Worm (Caenorhabditis elegans) whole organism, midembryonic: ENCODE data around the gene scly-1.

Source experiments
- T22C8.4 ChIP-seq: fragments of 200-800 bp; sonication (Bioruptor generic); IDR thresholded peaks from 2 replicates; pipeline ENCODE4 v1.3.6; 2022; ENCODE audit warnings: missing genetic modification characterization, missing compliant biosample characterization
- cog-1 ChIP-seq: sonication (generic microtip); optimal IDR thresholded peaks from 2 replicates; lab custom pipeline; 2016; ENCODE audit warnings: missing genetic modification characterization, missing compliant biosample characterization
- flt-1 ChIP-seq: fragments of 200-800 bp; sonication (Bioruptor generic); IDR thresholded peaks from 2 replicates; pipeline ENCODE4 v1.3.6; 2022; ENCODE audit warnings: missing genetic modification characterization, missing compliant biosample characterization
- klf-2 ChIP-seq: fragments of 200-800 bp; sonication (Bioruptor generic); conservative IDR thresholded peaks from 2 replicates; pipeline ENCODE4 v1.3.6; 2022; ENCODE audit warnings: missing genetic modification reagents, missing genetic modification characterization, missing compliant biosample characterization
- med-1 ChIP-seq: sonication (generic microtip); optimal IDR thresholded peaks from 2 replicates; lab custom pipeline; 2017; ENCODE audit warnings: missing genetic modification characterization, mild to moderate bottlenecking, missing compliant biosample characterization, antibody characterized with exemption, missing genetic modification reagents; ENCODE audit not compliant: insufficient read depth
- ref-1 ChIP-seq: fragments of 200-800 bp; sonication (Bioruptor generic); conservative IDR thresholded peaks from 2 replicates; pipeline ENCODE4 v1.3.6; 2022; ENCODE audit warnings: missing genetic modification reagents, missing genetic modification characterization, missing compliant biosample characterization
- tab-1 ChIP-seq: fragments of 200-800 bp; sonication (Bioruptor generic); IDR thresholded peaks from 2 replicates; pipeline ENCODE4 v1.3.6; 2022; ENCODE audit warnings: missing genetic modification characterization, missing compliant biosample characterization
- ztf-23 ChIP-seq: fragments of 200-800 bp; sonication (Bioruptor generic); IDR thresholded peaks from 2 replicates; pipeline ENCODE4 v1.3.6; 2022; ENCODE audit warnings: missing genetic modification reagents, missing genetic modification characterization, missing compliant biosample characterization
- ztf-29 ChIP-seq: fragments of 200-800 bp; sonication (Bioruptor generic); IDR thresholded peaks from 2 replicates; pipeline ENCODE4 v1.3.6; 2022; ENCODE audit warnings: missing genetic modification reagents, missing genetic modification characterization, missing compliant biosample characterization

Gene scly-1

ce11 chrII:6252707-6253106, 28.2 kb downstream of the scly-1 start:
- TF ChIP-seq ztf-29 = no peak
- no peak for TF ChIP-seq T22C8.4 (GFP tag; lab: Robert Waterston, UW)
- no peak for TF ChIP-seq klf-2
- TF ChIP-seq ztf-23 (GFP tag; lab: Robert Waterston, UW) = no peak
- TF ChIP-seq tab-1 (GFP tag; lab: Robert Waterston, UW) = no peak
- TF ChIP-seq med-1 = no peak
- TF ChIP-seq cog-1 (tag; lab: Kevin White, UChicago) = no peak
- no peak for TF ChIP-seq flt-1 (GFP tag; lab: Robert Waterston, UW)
- no peak for TF ChIP-seq ref-1 (GFP tag; lab: Robert Waterston, UW)

- TF ChIP-seq flt-1 (GFP tag; lab: Robert Waterston, UW) (0 out of 2 replicates have a peak, but pooled peaks have one; percentile 51), klf-2 (no peak)
Measured at ce11 chrII:6250782-6251461, 30.0 kb downstream of the scly-1 start, which contains the start of gene phb-2. phb-2 (plus strand) TSS chrII:6251411.

- TF ChIP-seq T22C8.4 (GFP tag; lab: Robert Waterston, UW) (no peak; the same call in 1 of the 2 replicates), ref-1 (GFP tag; lab: Robert Waterston, UW) (peak; percentile 83), tab-1 (GFP tag; lab: Robert Waterston, UW) (peak; percentile 91), ztf-23 (GFP tag; lab: Robert Waterston, UW) (peak; percentile 90), cog-1 (tag; lab: Kevin White, UChicago) (peak; percentile 43), med-1 (peak; percentile 20), klf-2 (peak; percentile 71), ztf-29 (peak; percentile 66), flt-1 (GFP tag; lab: Robert Waterston, UW) (peak; percentile 92)
Measured at ce11 chrII:6248503-6248902, 32.4 kb downstream of the scly-1 start.

- TF ChIP-seq ref-1 (GFP tag; lab: Robert Waterston, UW) = no peak
- TF ChIP-seq T22C8.4 (GFP tag; lab: Robert Waterston, UW) = no peak
- TF ChIP-seq cog-1 (tag; lab: Kevin White, UChicago) = no peak
- TF ChIP-seq ztf-23 (GFP tag; lab: Robert Waterston, UW) = no peak
- no peak for TF ChIP-seq klf-2
- TF ChIP-seq tab-1 (GFP tag; lab: Robert Waterston, UW) = no peak
- no peak for TF ChIP-seq flt-1 (GFP tag; lab: Robert Waterston, UW)
- TF ChIP-seq ztf-29 = no peak
- TF ChIP-seq med-1 = no peak
Measured at ce11 chrII:6248029-6248428, 32.9 kb downstream of the scly-1 start.

ce11 chrII:6247011-6247410, 33.9 kb downstream of the scly-1 start, which contains the start of gene T24H7.2:
T24H7.2 (plus strand) TSS chrII:6247311.
- TF ChIP-seq cog-1 (tag; lab: Kevin White, UChicago) (no peak), med-1 (no peak), T22C8.4 (GFP tag; lab: Robert Waterston, UW) (no peak), klf-2 (no peak), ref-1 (GFP tag; lab: Robert Waterston, UW) (no peak), ztf-29 (no peak), tab-1 (GFP tag; lab: Robert Waterston, UW) (no peak), ztf-23 (GFP tag; lab: Robert Waterston, UW) (no peak), flt-1 (GFP tag; lab: Robert Waterston, UW) (no peak)

- no peak for TF ChIP-seq klf-2
- no peak for TF ChIP-seq ztf-29
- TF ChIP-seq cog-1 (tag; lab: Kevin White, UChicago) = no peak
- TF ChIP-seq flt-1 (GFP tag; lab: Robert Waterston, UW) = no peak
- no peak for TF ChIP-seq T22C8.4 (GFP tag; lab: Robert Waterston, UW)
Measured at ce11 chrII:6246054-6246453, 34.8 kb downstream of the scly-1 start, which contains the start of gene lelo-1. lelo-1 (plus strand) TSS chrII:6246354.

ce11 chrII:6245199-6245702, 35.7 kb downstream of the scly-1 start, which contains the start of gene blos-4:
blos-4 (plus strand) TSS chrII:6245249.
- TF ChIP-seq ztf-29 (no peak), ref-1 (GFP tag; lab: Robert Waterston, UW) (no peak), tab-1 (GFP tag; lab: Robert Waterston, UW) (no peak), T22C8.4 (GFP tag; lab: Robert Waterston, UW) (no peak), med-1 (no peak)

ce11 chrII:6244171-6244570, 36.7 kb downstream of the scly-1 start, which contains the start of gene tat-4:
tat-4 (minus strand) TSS chrII:6244287.
- no peak for TF ChIP-seq tab-1 (GFP tag; lab: Robert Waterston, UW)
- TF ChIP-seq cog-1 (tag; lab: Kevin White, UChicago) = no peak
- TF ChIP-seq flt-1 (GFP tag; lab: Robert Waterston, UW) = no peak
- no peak for TF ChIP-seq T22C8.4 (GFP tag; lab: Robert Waterston, UW)
- no peak for TF ChIP-seq med-1
- TF ChIP-seq ref-1 (GFP tag; lab: Robert Waterston, UW) = no peak
- TF ChIP-seq klf-2 = no peak
- no peak for TF ChIP-seq ztf-23 (GFP tag; lab: Robert Waterston, UW)
- no peak for TF ChIP-seq ztf-29

ce11 chrII:6241758-6242157, 39.1 kb downstream of the scly-1 start, which contains the start of gene T24H7.8:
T24H7.8 (plus strand) TSS chrII:6242058.
- no peak for TF ChIP-seq flt-1 (GFP tag; lab: Robert Waterston, UW)
- TF ChIP-seq ztf-29 = no peak
- TF ChIP-seq T22C8.4 (GFP tag; lab: Robert Waterston, UW) = no peak
- no peak for TF ChIP-seq tab-1 (GFP tag; lab: Robert Waterston, UW)
- no peak for TF ChIP-seq ztf-23 (GFP tag; lab: Robert Waterston, UW)
- no peak for TF ChIP-seq cog-1 (tag; lab: Kevin White, UChicago)
- no peak for TF ChIP-seq klf-2
- TF ChIP-seq med-1 = no peak
- no peak for TF ChIP-seq ref-1 (GFP tag; lab: Robert Waterston, UW)
